Worm (Caenorhabditis elegans): ENCODE data around the gene EGAP1.5.

ce11 chrIII:5953913-5954290, 22.4 kb downstream of the EGAP1.5 start:
- TF ChIP-seq ama-1 (optimal IDR thresholded peaks at IDR 0.05): no peak
- no peak for TF ChIP-seq aly-1 (tag; optimal IDR thresholded peaks at IDR 0.05)

Measured in whole organism, early embryonic.